Worm (Caenorhabditis elegans) whole organism, late embryonic: ENCODE measurements around the gene srbc-20.

Source experiments
- C08G9.2 ChIP-seq: sonication (generic microtip); optimal IDR thresholded peaks from 2 replicates; lab custom pipeline; 2016; ENCODE audit warnings: mild to moderate bottlenecking, missing genetic modification characterization, moderate library complexity, missing compliant biosample characterization
- C38D4.7 ChIP-seq: fragments of 200-800 bp; sonication (Bioruptor generic); optimal IDR thresholded peaks from 2 replicates; lab custom pipeline; 2018; ENCODE audit warnings: mild to moderate bottlenecking, missing genetic modification characterization, moderate library complexity, missing compliant biosample characterization
- K02D7.2 ChIP-seq: sonication (generic microtip); optimal IDR thresholded peaks from 2 replicates; lab custom pipeline; 2017; ENCODE audit warnings: mild to moderate bottlenecking, missing genetic modification characterization, missing compliant biosample characterization
- T23F11.4 ChIP-seq: fragments of 200-800 bp; sonication (Bioruptor generic); optimal IDR thresholded peaks from 2 replicates; lab custom pipeline; 2018; ENCODE audit warnings: mild to moderate bottlenecking, missing genetic modification characterization, missing compliant biosample characterization
- ahr-1 ChIP-seq: sonication (generic microtip); optimal IDR thresholded peaks from 2 replicates; lab custom pipeline; 2016; ENCODE audit warnings: missing genetic modification characterization, missing compliant biosample characterization
- ceh-18 ChIP-seq: sonication (generic microtip); optimal IDR thresholded peaks from 2 replicates; lab custom pipeline; 2016; ENCODE audit warnings: missing genetic modification characterization, missing compliant biosample characterization
- ceh-19 ChIP-seq: fragments of 200-800 bp; sonication (Bioruptor generic); optimal IDR thresholded peaks from 2 replicates; lab custom pipeline; 2018; ENCODE audit warnings: mild to moderate bottlenecking, missing genetic modification characterization, missing compliant biosample characterization
- ceh-22 ChIP-seq: sonication (generic microtip); optimal IDR thresholded peaks from 2 replicates; lab custom pipeline; 2017; ENCODE audit warnings: missing biosample characterization, missing genetic modification characterization
- ceh-24 ChIP-seq: sonication (generic microtip); optimal IDR thresholded peaks from 2 replicates; lab custom pipeline; 2016; ENCODE audit warnings: mild to moderate bottlenecking, missing genetic modification characterization, missing compliant biosample characterization
- ceh-30 ChIP-seq: fragments of 150-350 bp; optimal IDR thresholded peaks from 2 replicates; lab custom pipeline; 2014; ENCODE audit warnings: missing biosample characterization, missing genetic modification characterization
- ceh-31 ChIP-seq: sonication (generic microtip); optimal IDR thresholded peaks from 2 replicates; lab custom pipeline; 2016; ENCODE audit warnings: missing genetic modification characterization, missing compliant biosample characterization
- ceh-48 ChIP-seq: sonication (generic microtip); optimal IDR thresholded peaks from 2 replicates; lab custom pipeline; 2016; ENCODE audit warnings: missing genetic modification characterization, inconsistent platforms, missing compliant biosample characterization
- ceh-9 ChIP-seq: sonication (generic microtip); optimal IDR thresholded peaks from 2 replicates; lab custom pipeline; 2016; ENCODE audit warnings: mild to moderate bottlenecking, missing genetic modification characterization, inconsistent platforms, missing compliant biosample characterization
- che-1 ChIP-seq: sonication (generic microtip); optimal IDR thresholded peaks from 2 replicates; lab custom pipeline; 2016; ENCODE audit warnings: mild to moderate bottlenecking, missing genetic modification characterization, missing compliant biosample characterization
- dmd-4 ChIP-seq: sonication (generic microtip); optimal IDR thresholded peaks from 2 replicates; lab custom pipeline; 2016; ENCODE audit warnings: borderline replicate concordance, missing genetic modification characterization, missing compliant biosample characterization
- ets-4 ChIP-seq: sonication (generic microtip); optimal IDR thresholded peaks from 2 replicates; lab custom pipeline; 2016; ENCODE audit warnings: missing genetic modification characterization, missing compliant biosample characterization
- eyg-1 ChIP-seq: sonication (generic microtip); optimal IDR thresholded peaks from 2 replicates; lab custom pipeline; 2016; ENCODE audit warnings: missing genotype, missing genetic modification characterization, missing compliant biosample characterization
- fax-1 ChIP-seq: sonication (generic microtip); optimal IDR thresholded peaks from 2 replicates; lab custom pipeline; 2016; ENCODE audit warnings: missing genotype, missing genetic modification characterization, missing compliant biosample characterization
- fkh-10 ChIP-seq: fragments of 150-350 bp; optimal IDR thresholded peaks from 2 replicates; lab custom pipeline; 2014; ENCODE audit warnings: missing biosample characterization, missing genetic modification reagents, missing genetic modification characterization
- fkh-6 ChIP-seq: sonication (generic microtip); optimal IDR thresholded peaks from 2 replicates; lab custom pipeline; 2016; ENCODE audit warnings: missing genetic modification characterization, missing compliant biosample characterization
- gmeb-2 ChIP-seq: sonication (generic microtip); optimal IDR thresholded peaks from 2 replicates; lab custom pipeline; 2016; ENCODE audit warnings: missing genetic modification characterization, inconsistent platforms, missing compliant biosample characterization
- hlh-13 ChIP-seq: fragments of 200-800 bp; sonication (Bioruptor generic); optimal IDR thresholded peaks from 2 replicates; lab custom pipeline; 2018; ENCODE audit warnings: mild to moderate bottlenecking, missing genetic modification characterization, missing compliant biosample characterization
- hlh-15 ChIP-seq: sonication (generic microtip); optimal IDR thresholded peaks from 2 replicates; lab custom pipeline; 2016; ENCODE audit warnings: missing genetic modification characterization, missing compliant biosample characterization
- hlh-30 ChIP-seq: sonication (generic microtip); optimal IDR thresholded peaks from 2 replicates; lab custom pipeline; 2017; ENCODE audit warnings: antibody characterized with exemption, missing genetic modification characterization, missing compliant biosample characterization; ENCODE audit not compliant: insufficient read depth
- lin-11 ChIP-seq: fragments of 200-800 bp; sonication (Bioruptor generic); optimal IDR thresholded peaks from 2 replicates; lab custom pipeline; 2018; ENCODE audit warnings: mild to moderate bottlenecking, missing genetic modification characterization, missing compliant biosample characterization
- mec-3 ChIP-seq: sonication (generic microtip); optimal IDR thresholded peaks from 2 replicates; lab custom pipeline; 2016; ENCODE audit warnings: borderline replicate concordance, missing genetic modification characterization, missing compliant biosample characterization
- nhr-11 ChIP-seq: fragments of 150-350 bp; optimal IDR thresholded peaks from 2 replicates; lab custom pipeline; 2014; ENCODE audit warnings: missing biosample characterization, missing genetic modification characterization
- pat-9 ChIP-seq: fragments of 200-800 bp; sonication (Bioruptor generic); optimal IDR thresholded peaks from 2 replicates; lab custom pipeline; 2018; ENCODE audit warnings: mild to moderate bottlenecking, missing genetic modification characterization, moderate library complexity, missing compliant biosample characterization
- pha-2 ChIP-seq: sonication (generic microtip); optimal IDR thresholded peaks from 2 replicates; lab custom pipeline; 2017; ENCODE audit warnings: mild to moderate bottlenecking, missing genetic modification characterization, missing compliant biosample characterization
- pha-4 ChIP-seq: fragments of 150-350 bp; optimal IDR thresholded peaks from 2 replicates; lab custom pipeline; 2018; ENCODE audit warnings: missing biosample characterization, missing genetic modification reagents, missing genetic modification characterization
- pqm-1 ChIP-seq: sonication (generic microtip); optimal IDR thresholded peaks from 2 replicates; lab custom pipeline; 2016; ENCODE audit warnings: missing genetic modification characterization, missing compliant biosample characterization
- ref-2 ChIP-seq: sonication (generic microtip); optimal IDR thresholded peaks from 2 replicates; lab custom pipeline; 2016; ENCODE audit warnings: missing genetic modification characterization, missing compliant biosample characterization
- rnt-1 ChIP-seq: sonication (generic microtip); optimal IDR thresholded peaks from 2 replicates; lab custom pipeline; 2016; ENCODE audit warnings: missing genetic modification characterization, missing compliant biosample characterization
- sdc-2 ChIP-seq: sonication (generic microtip); optimal IDR thresholded peaks from 2 replicates; lab custom pipeline; 2016; ENCODE audit warnings: missing genotype, missing genetic modification characterization, missing compliant biosample characterization
- sox-2 ChIP-seq: fragments of 200-800 bp; sonication (Bioruptor generic); IDR thresholded peaks from 2 replicates; pipeline ENCODE4 v1.3.6; 2022; ENCODE audit warnings: missing genetic modification reagents, missing genetic modification characterization, missing compliant biosample characterization
- sox-4 ChIP-seq: sonication (generic microtip); optimal IDR thresholded peaks from 2 replicates; lab custom pipeline; 2017; ENCODE audit warnings: mild to moderate bottlenecking, missing genetic modification characterization, inconsistent platforms, missing compliant biosample characterization
- syd-9 ChIP-seq: sonication (generic microtip); optimal IDR thresholded peaks from 2 replicates; lab custom pipeline; 2016; ENCODE audit warnings: mild to moderate bottlenecking, missing genetic modification characterization, moderate library complexity, missing compliant biosample characterization
- tbx-2 ChIP-seq: sonication (generic microtip); optimal IDR thresholded peaks from 2 replicates; lab custom pipeline; 2016; ENCODE audit warnings: missing genetic modification characterization, missing compliant biosample characterization
- tbx-7 ChIP-seq: sonication (generic microtip); optimal IDR thresholded peaks from 2 replicates; lab custom pipeline; 2016; ENCODE audit warnings: missing genotype, missing genetic modification characterization, missing compliant biosample characterization
- ttx-3 ChIP-seq: sonication (generic microtip); optimal IDR thresholded peaks from 2 replicates; lab custom pipeline; 2016; ENCODE audit warnings: missing genetic modification reagents, missing genetic modification characterization, missing compliant biosample characterization
- unc-3 ChIP-seq, 2 experiments: fragments of 200-800 bp in 1 of 2; sonication (Bioruptor generic) in 1 of 2; sonication (generic microtip) in 1 of 2; conservative IDR thresholded peaks in 1 of 2; optimal IDR thresholded peaks in 1 of 2; 2 replicates each; pipeline versions ENCODE4 v1.3.6 to Lab custom; 2016 to 2022; ENCODE audit warnings: missing compliant biosample characterization in 2 of 2, missing genetic modification characterization in 2 of 2, missing genetic modification reagents in 1 of 2
- unc-86 ChIP-seq: sonication (generic microtip); optimal IDR thresholded peaks from 2 replicates; lab custom pipeline; 2016; ENCODE audit warnings: missing genetic modification characterization, missing compliant biosample characterization
- zip-5 ChIP-seq: sonication (generic microtip); optimal IDR thresholded peaks from 2 replicates; lab custom pipeline; 2016; ENCODE audit warnings: missing genetic modification characterization, missing compliant biosample characterization

The srbc-20 gene

DNA sequence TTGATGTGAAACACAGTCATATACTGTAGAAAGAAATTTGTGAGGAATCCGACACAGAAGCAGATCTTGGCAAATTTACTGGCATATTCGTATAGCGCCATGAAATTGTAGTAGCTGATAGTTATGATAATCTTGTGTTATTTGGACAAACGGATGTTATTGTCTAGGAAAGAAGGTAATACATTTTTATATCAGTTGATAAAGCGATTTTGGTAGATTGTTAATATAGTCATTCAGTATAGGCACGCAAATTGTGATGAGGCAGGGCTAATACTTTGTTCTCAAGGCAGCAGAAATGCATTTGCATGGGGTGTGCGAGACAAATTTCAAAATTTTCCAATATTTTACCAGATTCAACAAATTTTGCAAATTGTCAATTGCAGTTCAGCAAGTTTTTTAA is 851 bp upstream of the srbc-20 start, which contains the start of gene str-52:
Gene str-52 (minus strand): TSS at position 101 of the 400 bp plus-strand sequence.
- TF ChIP-seq sox-4 = no peak
- TF ChIP-seq ttx-3 (tag; lab: Kevin White, UChicago) = no peak
- no peak for TF ChIP-seq ceh-9 (tag; lab: Kevin White, UChicago)
- TF ChIP-seq fkh-10 = no peak
- TF ChIP-seq fax-1 (tag; lab: Kevin White, UChicago) = no peak
- TF ChIP-seq zip-5 (tag; lab: Kevin White, UChicago) = no peak
- no peak for TF ChIP-seq pqm-1 (tag; lab: Kevin White, UChicago)
- no peak for TF ChIP-seq hlh-30 (tag; lab: Kevin White, UChicago)
- TF ChIP-seq ceh-48 (tag; lab: Kevin White, UChicago) = no peak
- no peak for TF ChIP-seq unc-3 (GFP tag; conservative IDR thresholded peaks at IDR 0.05; lab: Robert Waterston, UW)
- no peak for TF ChIP-seq unc-3 (tag; optimal IDR thresholded peaks at IDR 0.05; lab: Kevin White, UChicago)
- TF ChIP-seq che-1 (tag; lab: Kevin White, UChicago) = no peak
- TF ChIP-seq syd-9 (tag; lab: Kevin White, UChicago) = no peak
- no peak for TF ChIP-seq ceh-18 (tag; lab: Kevin White, UChicago)
- no peak for TF ChIP-seq ceh-31
- no peak for TF ChIP-seq T23F11.4 (GFP tag; lab: Kevin White, UChicago)
- TF ChIP-seq pha-2 (tag; lab: Kevin White, UChicago) = no peak
- no peak for TF ChIP-seq C08G9.2 (tag; lab: Kevin White, UChicago)

DNA sequence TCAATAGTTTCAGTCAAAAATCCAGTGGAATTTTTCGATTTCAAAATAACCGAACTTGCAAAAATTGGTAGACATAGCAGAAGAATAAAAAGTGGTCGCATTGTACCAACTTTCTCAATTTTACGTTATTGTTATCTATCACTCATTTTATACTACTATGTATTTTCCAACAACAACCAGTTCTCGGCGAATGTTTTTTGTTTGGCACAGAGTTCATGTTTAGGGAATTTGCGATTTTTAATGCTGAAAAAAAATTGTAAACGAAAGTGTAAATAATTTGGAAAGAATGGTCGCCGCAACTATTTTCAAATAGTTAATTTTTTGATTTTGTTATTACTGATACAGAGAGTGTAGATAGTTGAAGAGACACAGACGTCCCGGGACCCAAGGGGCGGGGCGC is 2.5 kb downstream of the srbc-20 start, which contains the start of gene C45H4.21:
Gene C45H4.21 (minus strand): TSS at position 101 of the 400 bp plus-strand sequence.
- TF ChIP-seq ceh-30 (tag; lab: Kevin White, UChicago) (no peak), rnt-1 (tag; lab: Kevin White, UChicago) (no peak), ceh-18 (tag; lab: Kevin White, UChicago) (no peak), ceh-22 (tag; lab: Kevin White, UChicago) (no peak), gmeb-2 (tag; lab: Kevin White, UChicago) (no peak), C08G9.2 (tag; lab: Kevin White, UChicago) (no peak), ceh-31 (no peak), pqm-1 (tag; lab: Kevin White, UChicago) (no peak), unc-3 (GFP tag; conservative IDR thresholded peaks at IDR 0.05; lab: Robert Waterston, UW) (no peak), unc-3 (tag; optimal IDR thresholded peaks at IDR 0.05; lab: Kevin White, UChicago) (no peak), ahr-1 (tag; lab: Kevin White, UChicago) (no peak), che-1 (tag; lab: Kevin White, UChicago) (no peak), mec-3 (tag; lab: Kevin White, UChicago) (no peak), sox-2 (GFP tag; lab: Robert Waterston, UW) (no peak), K02D7.2 (tag; lab: Kevin White, UChicago) (no peak), pat-9 (no peak)
- TF ChIP-seq, all 69 proteins: peak for 0

- TF ChIP-seq fkh-6 (tag; lab: Kevin White, UChicago) = no peak
- TF ChIP-seq gmeb-2 (tag; lab: Kevin White, UChicago) = no peak
- TF ChIP-seq nhr-11 (tag; lab: Kevin White, UChicago) = no peak
- no peak for TF ChIP-seq che-1 (tag; lab: Kevin White, UChicago)
- TF ChIP-seq tbx-2 (tag; lab: Kevin White, UChicago) = no peak
- no peak for TF ChIP-seq K02D7.2 (tag; lab: Kevin White, UChicago)
- TF ChIP-seq ceh-19 (GFP tag; lab: Kevin White, UChicago) = no peak
- no peak for TF ChIP-seq tbx-7 (tag; lab: Kevin White, UChicago)
- TF ChIP-seq ets-4 (tag; lab: Kevin White, UChicago) = no peak
- no peak for TF ChIP-seq ceh-24 (tag; lab: Kevin White, UChicago)
- TF ChIP-seq pha-2 (tag; lab: Kevin White, UChicago) = no peak
- no peak for TF ChIP-seq pha-4 (tag; lab: Kevin White, UChicago)
Measured at ce11 chrV:2150876-2151275, 4.0 kb downstream of the srbc-20 start, which contains the start of gene C45H4.13. C45H4.13 (minus strand) TSS chrV:2150976.

ce11 chrV:2151458-2151857 is 4.6 kb downstream of the srbc-20 start, which contains the start of gene srbc-24:
srbc-24 (plus strand) TSS chrV:2151758.
- TF ChIP-seq syd-9 (tag; lab: Kevin White, UChicago) (no peak), pat-9 (no peak), ref-2 (tag; lab: Kevin White, UChicago) (no peak), ceh-30 (tag; lab: Kevin White, UChicago) (no peak), C08G9.2 (tag; lab: Kevin White, UChicago) (no peak), unc-86 (tag; lab: Kevin White, UChicago) (no peak), unc-3 (GFP tag; conservative IDR thresholded peaks at IDR 0.05; lab: Robert Waterston, UW) (no peak), unc-3 (tag; optimal IDR thresholded peaks at IDR 0.05; lab: Kevin White, UChicago) (no peak), sdc-2 (tag; lab: Kevin White, UChicago) (no peak), lin-11 (tag; lab: Kevin White, UChicago) (no peak), eyg-1 (tag; lab: Kevin White, UChicago) (no peak), ets-4 (tag; lab: Kevin White, UChicago) (no peak), nhr-11 (tag; lab: Kevin White, UChicago) (no peak), gmeb-2 (tag; lab: Kevin White, UChicago) (no peak), hlh-13 (GFP tag; lab: Kevin White, UChicago) (no peak), K02D7.2 (tag; lab: Kevin White, UChicago) (no peak), dmd-4 (tag; lab: Kevin White, UChicago) (no peak), hlh-15 (no peak), C38D4.7 (no peak)
